Worm (Caenorhabditis elegans) whole organism, L4 larva: ENCODE data around the gene C50A2.7.
A peak's percentile ranks its signal among the peaks of the same experiment; 100 is the strongest.
"Not testable (repeated sequence)": the region's sequence is repeated elsewhere in the genome, so short reads cannot be mapped to it uniquely, and the experiment has no call there.

ENCODE experiments used
- R02D3.7 ChIP-seq: fragments of 150-350 bp; sonication (generic microtip); optimal IDR thresholded peaks from 3 replicates; lab custom pipeline; 2014; ENCODE audit warnings: missing biosample characterization, missing genetic modification characterization
- T20F7.1 ChIP-seq: fragments of 200-800 bp; sonication (Bioruptor generic); optimal IDR thresholded peaks from 2 replicates; lab custom pipeline; 2018; ENCODE audit warnings: mild to moderate bottlenecking, missing genetic modification characterization, missing compliant biosample characterization
- Y48G9A.11 ChIP-seq: fragments of 200-800 bp; sonication (Bioruptor generic); IDR thresholded peaks from 2 replicates; pipeline ENCODE4 v1.3.6; 2022; ENCODE audit warnings: missing genetic modification reagents, missing genetic modification characterization, missing compliant biosample characterization
- Y5F2A.4 ChIP-seq: fragments of 200-800 bp; sonication (Bioruptor generic); optimal IDR thresholded peaks from 2 replicates; lab custom pipeline; 2018; ENCODE audit warnings: mild to moderate bottlenecking, missing genetic modification characterization, missing compliant biosample characterization
- ZK546.5 ChIP-seq, 2 experiments: sonication (generic microtip); optimal IDR thresholded peaks; 2 replicates each; lab custom pipeline; 2017; ENCODE audit warnings: missing biosample characterization in 2 of 2, missing genetic modification characterization in 2 of 2
- aly-2 ChIP-seq: sonication (generic microtip); optimal IDR thresholded peaks from 2 replicates; lab custom pipeline; 2018; ENCODE audit warnings: missing biosample characterization, missing genetic modification characterization
- attf-4 ChIP-seq: sonication (generic microtip); optimal IDR thresholded peaks from 3 replicates; lab custom pipeline; 2017; ENCODE audit warnings: missing biosample characterization, missing genetic modification characterization
- ceh-28 ChIP-seq: fragments of 150-350 bp; optimal IDR thresholded peaks from 2 replicates; lab custom pipeline; 2014; ENCODE audit warnings: missing biosample characterization, missing genetic modification reagents, missing genetic modification characterization
- daf-16 ChIP-seq, 3 experiments: sonication (generic microtip); optimal IDR thresholded peaks; 2 replicates each; lab custom pipeline; 2016 to 2017; ENCODE audit warnings: missing genetic modification characterization in 3 of 3, missing genetic modification reagents in 3 of 3, mild to moderate bottlenecking in 2 of 3, missing compliant biosample characterization in 2 of 3, missing biosample characterization in 1 of 3, moderate library complexity in 1 of 3
- daf-8 ChIP-seq: fragments of 200-800 bp; sonication (Bioruptor generic); IDR thresholded peaks from 2 replicates; pipeline ENCODE4 v1.3.6; 2022; ENCODE audit warnings: missing genetic modification characterization, missing compliant biosample characterization
- dmd-8 ChIP-seq: fragments of 200-800 bp; sonication (Bioruptor generic); IDR thresholded peaks from 2 replicates; pipeline ENCODE4 v1.3.6; 2022; ENCODE audit warnings: missing genetic modification characterization, missing compliant biosample characterization
- dmd-9 ChIP-seq: fragments of 200-800 bp; sonication (Bioruptor generic); IDR thresholded peaks from 2 replicates; pipeline ENCODE4 v1.3.6; 2022; ENCODE audit warnings: missing genetic modification reagents, missing genetic modification characterization, missing compliant biosample characterization
- dpl-1 ChIP-seq: fragments of 150-350 bp; optimal IDR thresholded peaks from 2 replicates; lab custom pipeline; 2014; ENCODE audit warnings: missing biosample characterization, missing genetic modification reagents, missing genetic modification characterization
- gei-8 ChIP-seq: fragments of 200-800 bp; sonication (Bioruptor generic); optimal IDR thresholded peaks from 2 replicates; lab custom pipeline; 2018; ENCODE audit warnings: mild to moderate bottlenecking, missing genetic modification characterization, missing compliant biosample characterization
- hif-1 ChIP-seq, 2 experiments: sonication (generic microtip); optimal IDR thresholded peaks; 2 replicates each; lab custom pipeline; 2016 to 2017; ENCODE audit warnings: missing compliant biosample characterization in 2 of 2, missing genetic modification characterization in 2 of 2, missing genetic modification reagents in 2 of 2, missing genotype in 2 of 2, mild to moderate bottlenecking in 1 of 2
- hlh-30 ChIP-seq: sonication (generic microtip); optimal IDR thresholded peaks from 2 replicates; lab custom pipeline; 2017; ENCODE audit warnings: antibody characterized with exemption, mild to moderate bottlenecking, missing genetic modification characterization, missing compliant biosample characterization; ENCODE audit not compliant: insufficient read depth
- lin-13 ChIP-seq: fragments of 150-350 bp; optimal IDR thresholded peaks from 2 replicates; lab custom pipeline; 2014; ENCODE audit warnings: missing biosample characterization, missing genetic modification reagents, missing genetic modification characterization
- lin-38 ChIP-seq: fragments of 200-800 bp; sonication (Bioruptor generic); IDR thresholded peaks from 2 replicates; pipeline ENCODE4 v1.3.6; 2022; ENCODE audit warnings: missing genetic modification reagents, missing genetic modification characterization, missing compliant biosample characterization
- lsy-2 ChIP-seq, 2 experiments: fragments of 150-350 bp in 1 of 2; sonication (generic microtip) in 1 of 2; optimal IDR thresholded peaks; 2 replicates each; lab custom pipeline; 2014 to 2017; ENCODE audit warnings: missing biosample characterization in 2 of 2, missing genetic modification characterization in 2 of 2
- madf-5 ChIP-seq, 2 experiments: fragments of 200-800 bp; sonication (Bioruptor generic); IDR thresholded peaks; 2 replicates each; pipeline ENCODE4 v1.3.6; 2022; ENCODE audit warnings: missing compliant biosample characterization in 2 of 2, missing genetic modification characterization in 2 of 2
- mdl-1 ChIP-seq, 2 experiments: fragments of 150-350 bp in 1 of 2; sonication (generic microtip) in 1 of 2; optimal IDR thresholded peaks; 2 replicates each; lab custom pipeline; 2014 to 2017; ENCODE audit warnings: missing biosample characterization in 2 of 2, missing genetic modification characterization in 2 of 2
- mes-2 ChIP-seq: sonication (generic microtip); optimal IDR thresholded peaks from 2 replicates; lab custom pipeline; 2016; ENCODE audit warnings: missing genotype, mild to moderate bottlenecking, missing genetic modification characterization, missing compliant biosample characterization; ENCODE audit not compliant: poor library complexity, severe bottlenecking
- nhr-41 ChIP-seq: fragments of 200-800 bp; sonication (Bioruptor generic); IDR thresholded peaks from 2 replicates; pipeline ENCODE4 v1.3.6; 2022; ENCODE audit warnings: missing genetic modification reagents, missing genetic modification characterization, missing compliant biosample characterization
- nhr-48 ChIP-seq: sonication (generic microtip); optimal IDR thresholded peaks from 2 replicates; lab custom pipeline; 2016; ENCODE audit warnings: mild to moderate bottlenecking, missing genetic modification characterization, missing compliant biosample characterization
- nhr-77 ChIP-seq: fragments of 150-350 bp; optimal IDR thresholded peaks from 2 replicates; lab custom pipeline; 2014; ENCODE audit warnings: missing biosample characterization, missing genetic modification characterization
- pha-4 ChIP-seq, 2 experiments: fragments of 150-350 bp in 1 of 2; fragments of 200-800 bp in 1 of 2; sonication (Bioruptor generic) in 1 of 2; IDR thresholded peaks in 1 of 2; optimal IDR thresholded peaks in 1 of 2; 2 replicates each; pipeline versions ENCODE4 v1.3.6 to Lab custom; 2014 to 2022; ENCODE audit warnings: missing genetic modification characterization in 2 of 2, missing genetic modification reagents in 2 of 2, missing biosample characterization in 1 of 2, missing compliant biosample characterization in 1 of 2
- php-3 ChIP-seq: fragments of 200-800 bp; sonication (Bioruptor generic); IDR thresholded peaks from 2 replicates; pipeline ENCODE4 v1.3.6; 2022; ENCODE audit warnings: missing genetic modification reagents, missing genetic modification characterization, missing compliant biosample characterization
- pqm-1 ChIP-seq: sonication (generic microtip); optimal IDR thresholded peaks from 2 replicates; lab custom pipeline; 2017; ENCODE audit warnings: missing biosample characterization, missing genetic modification characterization
- skn-1 ChIP-seq: fragments of 150-350 bp; optimal IDR thresholded peaks from 2 replicates; lab custom pipeline; 2014; ENCODE audit warnings: missing biosample characterization, missing genetic modification characterization
- spr-3 ChIP-seq: fragments of 200-800 bp; sonication (Bioruptor generic); optimal IDR thresholded peaks from 2 replicates; lab custom pipeline; 2018; ENCODE audit warnings: mild to moderate bottlenecking, missing genetic modification characterization, missing compliant biosample characterization
- tra-1 ChIP-seq: fragments of 200-800 bp; sonication (Bioruptor generic); IDR thresholded peaks from 2 replicates; pipeline ENCODE4 v1.3.6; 2022; ENCODE audit warnings: missing genetic modification reagents, missing genetic modification characterization, missing compliant biosample characterization
- vab-7 ChIP-seq: fragments of 200-800 bp; sonication (Bioruptor generic); IDR thresholded peaks from 2 replicates; pipeline ENCODE4 v1.3.6; 2022; ENCODE audit warnings: missing genetic modification reagents, missing genetic modification characterization, missing compliant biosample characterization
- zip-2 ChIP-seq: fragments of 150-350 bp; optimal IDR thresholded peaks from 2 replicates; lab custom pipeline; 2014; ENCODE audit warnings: missing biosample characterization, missing genetic modification characterization

Gene C50A2.7

ce11 chrIV:1170408-1170807 lies 7.2 kb downstream of the C50A2.7 start, which contains the start of gene cec-2:
Gene cec-2, plus strand, starts transcription at chrIV:1170708.
- TF ChIP-seq lin-13 (GFP tag; lab: Kevin White, UChicago): no peak
- no peak for TF ChIP-seq daf-8 (GFP tag; lab: Robert Waterston, UW)
- no peak for TF ChIP-seq vab-7 (GFP tag; lab: Robert Waterston, UW)
- TF ChIP-seq attf-4: no peak
- no peak for TF ChIP-seq madf-5 (GFP tag; IDR thresholded peaks at IDR 0.05; lab: Robert Waterston, UW)
- no peak for TF ChIP-seq php-3
- no peak for TF ChIP-seq spr-3 (GFP tag; lab: Kevin White, UChicago)
- TF ChIP-seq skn-1 (tag; lab: Kevin White, UChicago): no peak
- TF ChIP-seq zip-2 (tag; lab: Kevin White, UChicago): no peak
- TF ChIP-seq dmd-9 (GFP tag; lab: Robert Waterston, UW): no peak
- TF ChIP-seq gei-8: no peak
- no peak for TF ChIP-seq nhr-77 (tag; lab: Kevin White, UChicago)
- no peak for TF ChIP-seq mes-2 (tag; lab: Kevin White, UChicago)
- TF ChIP-seq pha-4 (GFP tag; IDR thresholded peaks at IDR 0.05; lab: Robert Waterston, UW): no peak
- no peak for TF ChIP-seq pha-4 (tag; optimal IDR thresholded peaks at IDR 0.05; lab: Kevin White, UChicago)
- TF ChIP-seq R02D3.7 (tag; lab: Kevin White, UChicago): no peak
- no peak for TF ChIP-seq daf-16 (GFP tag; optimal IDR thresholded peaks at IDR 0.05; lab: Kevin White, UChicago)
- TF ChIP-seq daf-16 (tag; optimal IDR thresholded peaks at IDR 0.05; lab: Kevin White, UChicago): no peak
- TF ChIP-seq Y5F2A.4 (GFP tag; lab: Kevin White, UChicago): no peak
- TF ChIP-seq hif-1 (tag; optimal IDR thresholded peaks at IDR 0.05; lab: Kevin White, UChicago): no peak

- TF ChIP-seq attf-4: no peak
- TF ChIP-seq nhr-41 (GFP tag; lab: Robert Waterston, UW): no peak
- TF ChIP-seq ZK546.5 (tag; optimal IDR thresholded peaks at IDR 0.05; lab: Kevin White, UChicago): no peak
- no peak for TF ChIP-seq lin-13 (GFP tag; lab: Kevin White, UChicago)
- TF ChIP-seq skn-1 (tag; lab: Kevin White, UChicago): no peak
- peak; percentile 60 for TF ChIP-seq ceh-28
- TF ChIP-seq, all 104 proteins: peak for 1
Measured at ce11 chrIV:1174411-1174810, 11.2 kb downstream of the C50A2.7 start.

ce11 chrIV:1176613-1177012 lies 13.4 kb downstream of the C50A2.7 start:
- TF ChIP-seq ceh-28: peak; percentile 60
- no peak for TF ChIP-seq nhr-48
- TF ChIP-seq, all 104 proteins: peak for 1

- TF ChIP-seq tra-1 (GFP tag; lab: Robert Waterston, UW) (no peak), dpl-1 (GFP tag; lab: Kevin White, UChicago) (peak; percentile 90), daf-16 (GFP tag; optimal IDR thresholded peaks at IDR 0.05; lab: Kevin White, UChicago) (no peak), daf-16 (tag; optimal IDR thresholded peaks at IDR 0.05; lab: Kevin White, UChicago) (peak; percentile 41), T20F7.1 (GFP tag; lab: Kevin White, UChicago) (peak; percentile 97), aly-2 (tag; lab: Kevin White, UChicago) (no peak), nhr-77 (tag; lab: Kevin White, UChicago) (no peak), attf-4 (no peak), dmd-8 (no peak), Y48G9A.11 (GFP tag; lab: Robert Waterston, UW) (peak; percentile 96), gei-8 (no peak), pqm-1 (tag; lab: Kevin White, UChicago) (no peak), zip-2 (tag; lab: Kevin White, UChicago) (no peak), lsy-2 (tag; optimal IDR thresholded peaks at IDR 0.05; lab: Kevin White, UChicago) (peak in 1 of 2 experiments; percentile 49), hlh-30 (tag; lab: Kevin White, UChicago) (peak; percentile 15)
Measured at ce11 chrIV:1177683-1178082, 14.5 kb downstream of the C50A2.7 start, which contains the start of gene Y104H12D.2. Gene Y104H12D.2, plus strand, starts transcription at chrIV:1178022.

ce11 chrIV:1182292-1182691 lies 19.1 kb downstream of the C50A2.7 start, which contains the start of gene rmif-2:
Gene rmif-2, plus strand, starts transcription at chrIV:1182592.
- TF ChIP-seq lin-38 (GFP tag; lab: Robert Waterston, UW); mdl-1 (tag; optimal IDR thresholded peaks at IDR 0.05; lab: Kevin White, UChicago); nhr-48: not testable (repeated sequence)
